Fruit fly (Drosophila melanogaster): ENCODE data around the gene kibra.

- TF ChIP-seq Jra (GFP tag; optimal IDR thresholded peaks at IDR 0.05) = no peak
- no peak for TF ChIP-seq psq (GFP tag; optimal IDR thresholded peaks at IDR 0.05)
- TF ChIP-seq tai (GFP tag; optimal IDR thresholded peaks at IDR 0.05) = no peak
- TF ChIP-seq Rel (GFP tag; optimal IDR thresholded peaks at IDR 0.05) = no peak
- peak; percentile 27 for TF ChIP-seq Rel (tag; optimal IDR thresholded peaks at IDR 0.05)
- TF ChIP-seq Dfd (GFP tag; optimal IDR thresholded peaks at IDR 0.05) = no peak
- no peak for TF ChIP-seq br (GFP tag; optimal IDR thresholded peaks at IDR 0.05)
- TF ChIP-seq Abd-B (GFP tag; optimal IDR thresholded peaks at IDR 0.05) = no peak
- TF ChIP-seq Hr83 (GFP tag; optimal IDR thresholded peaks at IDR 0.05; ENCODE audit: poor library complexity, severe bottlenecking) = no peak
- TF ChIP-seq HLH106 (tag; optimal IDR thresholded peaks at IDR 0.05) = no peak
- no peak for TF ChIP-seq fru (GFP tag; optimal IDR thresholded peaks at IDR 0.05)
Observed at dm6 chr3R:14711447-14712163, 12.5 kb downstream of the kibra start.
